Fruit fly (Drosophila melanogaster) whole organism, embryonic: Measurements from ENCODE around the gene CG6195.

ENCODE experiments used
- Ada2b ChIP-seq: fragments of 200-800 bp; sonication (Bioruptor generic); IDR thresholded peaks from 2 replicates; pipeline ENCODE4 v1.3.6; 2022; ENCODE audit warnings: missing biosample characterization, missing genetic modification characterization
- Antp ChIP-seq: fragments of 200-800 bp; sonication (Bioruptor generic); optimal IDR thresholded peaks from 3 replicates; lab custom pipeline; 2016; ENCODE audit warnings: missing biosample characterization, missing genetic modification characterization
- Awh ChIP-seq: fragments of 200-800 bp; sonication (Bioruptor generic); IDR thresholded peaks from 2 replicates; pipeline ENCODE4, ENCODE4 v1.3.6; 2022; ENCODE audit warnings: missing biosample characterization, missing genetic modification characterization
- C15 ChIP-seq: fragments of 200-800 bp; sonication (Bioruptor generic); IDR thresholded peaks from 3 replicates; pipeline ENCODE4 v1.3.6; 2022; ENCODE audit warnings: missing biosample characterization, missing genetic modification characterization
- CG10274 ChIP-seq: fragments of 200-800 bp; sonication (Bioruptor generic); optimal IDR thresholded peaks from 3 replicates; lab custom pipeline; 2017; ENCODE audit warnings: missing biosample characterization, mild to moderate bottlenecking, missing genetic modification characterization
- CG10366 ChIP-seq: fragments of 200-800 bp; sonication (Bioruptor generic); IDR thresholded peaks from 2 replicates; pipeline ENCODE4 v1.3.6; 2022; ENCODE audit warnings: missing biosample characterization, missing genetic modification characterization
- CG13296 ChIP-seq: fragments of 200-800 bp; sonication (Bioruptor generic); optimal IDR thresholded peaks from 3 replicates; lab custom pipeline; 2018; ENCODE audit warnings: missing biosample characterization, mild to moderate bottlenecking, missing genetic modification characterization
- CG14441 ChIP-seq: fragments of 200-800 bp; sonication (Bioruptor generic); IDR thresholded peaks from 2 replicates; pipeline ENCODE4 v1.3.6; 2022; ENCODE audit warnings: missing biosample characterization, missing genetic modification characterization
- CG15514 ChIP-seq: fragments of 200-800 bp; sonication (Bioruptor generic); optimal IDR thresholded peaks from 3 replicates; lab custom pipeline; 2017; ENCODE audit warnings: missing biosample characterization, missing genetic modification characterization, mild to moderate bottlenecking, moderate library complexity, missing genetic modification reagents
- CG16779 ChIP-seq: fragments of 200-800 bp; sonication (Bioruptor generic); IDR thresholded peaks from 2 replicates; pipeline ENCODE4 v1.3.6; 2022; ENCODE audit warnings: missing biosample characterization, missing genetic modification characterization
- CG17361 ChIP-seq: fragments of 200-800 bp; sonication (Bioruptor generic); IDR thresholded peaks from 3 replicates; pipeline ENCODE4 v1.3.6; 2022; ENCODE audit warnings: missing biosample characterization, missing genetic modification characterization
- CG1792 ChIP-seq: fragments of 200-800 bp; sonication (Bioruptor generic); optimal IDR thresholded peaks from 2 replicates; lab custom pipeline; 2016; ENCODE audit warnings: missing biosample characterization, missing genetic modification characterization
- CG2116 ChIP-seq: fragments of 200-800 bp; sonication (Bioruptor generic); optimal IDR thresholded peaks from 3 replicates; lab custom pipeline; 2018; ENCODE audit warnings: missing biosample characterization, mild to moderate bottlenecking, missing genetic modification characterization
- CG43689 ChIP-seq: fragments of 200-800 bp; sonication (Bioruptor generic); IDR thresholded peaks from 2 replicates; pipeline ENCODE4 v1.3.6; 2022; ENCODE audit warnings: missing biosample characterization, missing genetic modification characterization
- CG4424 ChIP-seq: fragments of 200-800 bp; sonication (Bioruptor generic); optimal IDR thresholded peaks from 3 replicates; lab custom pipeline; 2016; ENCODE audit warnings: missing biosample characterization, missing genetic modification characterization
- CG5953 ChIP-seq: fragments of 200-800 bp; sonication (Bioruptor generic); IDR thresholded peaks from 2 replicates; pipeline ENCODE4 v1.3.6; 2022; ENCODE audit warnings: missing biosample characterization, missing genetic modification characterization
- CG6272 ChIP-seq: fragments of 200-800 bp; sonication (Bioruptor generic); IDR thresholded peaks from 2 replicates; pipeline ENCODE4 v1.3.6; 2022; ENCODE audit warnings: missing biosample characterization, missing genetic modification characterization
- CG7271 ChIP-seq: fragments of 200-800 bp; sonication (Bioruptor generic); optimal IDR thresholded peaks from 2 replicates; lab custom pipeline; 2018; ENCODE audit warnings: missing biosample characterization, mild to moderate bottlenecking, missing genetic modification characterization, moderate library complexity
- CG7786 ChIP-seq: fragments of 200-800 bp; sonication (Bioruptor generic); optimal IDR thresholded peaks from 2 replicates; lab custom pipeline; 2016; ENCODE audit warnings: missing biosample characterization, missing genetic modification characterization
- CkIIα-i1 ChIP-seq: fragments of 200-800 bp; sonication (Bioruptor generic); IDR thresholded peaks from 2 replicates; pipeline ENCODE4 v1.3.6; 2022; ENCODE audit warnings: missing biosample characterization, missing genetic modification characterization
- Doc2 ChIP-seq: fragments of 200-800 bp; sonication (Bioruptor generic); IDR thresholded peaks from 2 replicates; pipeline ENCODE4 v1.3.6; 2022; ENCODE audit warnings: missing biosample characterization, missing genetic modification characterization
- ERR ChIP-seq: fragments of 200-800 bp; sonication (Bioruptor generic); optimal IDR thresholded peaks from 2 replicates; lab custom pipeline; 2016; ENCODE audit warnings: missing biosample characterization, missing genetic modification characterization
- Elba2 ChIP-seq: fragments of 200-800 bp; sonication (Bioruptor generic); optimal IDR thresholded peaks from 3 replicates; lab custom pipeline; 2016; ENCODE audit warnings: missing biosample characterization, missing genetic modification characterization
- GATAe ChIP-seq: fragments of 200-800 bp; sonication (Bioruptor generic); conservative IDR thresholded peaks from 2 replicates; pipeline ENCODE4 v1.3.6; 2022; ENCODE audit warnings: missing biosample characterization, missing genetic modification characterization
- Gug ChIP-seq: fragments of 200-800 bp; sonication (Bioruptor generic); IDR thresholded peaks from 4 replicates; pipeline ENCODE4 v1.3.6; 2022; ENCODE audit warnings: missing biosample characterization, missing genetic modification characterization
- Hey ChIP-seq: fragments of 200-800 bp; sonication (Bioruptor generic); optimal IDR thresholded peaks from 3 replicates; lab custom pipeline; 2018; ENCODE audit warnings: missing biosample characterization, mild to moderate bottlenecking, missing genetic modification characterization
- MESR4 ChIP-seq: fragments of 200-800 bp; sonication (Bioruptor generic); optimal IDR thresholded peaks from 2 replicates; lab custom pipeline; 2018; ENCODE audit warnings: missing biosample characterization, mild to moderate bottlenecking, missing genetic modification characterization, moderate library complexity
- MTF-1 ChIP-seq: fragments of 200-800 bp; sonication (Bioruptor generic); optimal IDR thresholded peaks from 2 replicates; lab custom pipeline; 2018; ENCODE audit warnings: missing biosample characterization, mild to moderate bottlenecking, missing genetic modification characterization, borderline replicate concordance
- Med ChIP-seq: fragments of 200-800 bp; sonication (Bioruptor generic); peaks from one replicate; lab custom pipeline; 2016; ENCODE audit warnings: missing biosample characterization, missing genetic modification characterization, mild to moderate bottlenecking, inconsistent platforms, moderate library complexity
- ab ChIP-seq: fragments of 200-800 bp; sonication (Bioruptor generic); optimal IDR thresholded peaks from 2 replicates; lab custom pipeline; 2016; ENCODE audit warnings: missing biosample characterization, missing genetic modification characterization
- ara ChIP-seq: fragments of 200-800 bp; sonication (Bioruptor generic); IDR thresholded peaks from 2 replicates; pipeline ENCODE4 v1.3.6; 2022; ENCODE audit warnings: missing biosample characterization, missing genetic modification characterization
- az2 ChIP-seq: fragments of 200-800 bp; sonication (Bioruptor generic); optimal IDR thresholded peaks from 3 replicates; lab custom pipeline; 2016; ENCODE audit warnings: missing biosample characterization, missing genetic modification characterization
- bab2 ChIP-seq: fragments of 200-800 bp; sonication (Bioruptor generic); optimal IDR thresholded peaks from 2 replicates; lab custom pipeline; 2016; ENCODE audit warnings: missing biosample characterization, missing genetic modification characterization
- bowl ChIP-seq: fragments of 200-800 bp; sonication (Bioruptor generic); IDR thresholded peaks from 2 replicates; pipeline ENCODE4 v1.3.6; 2022; ENCODE audit warnings: missing biosample characterization, missing genetic modification characterization
- chif ChIP-seq, 2 experiments: fragments of 200-800 bp; sonication (Bioruptor generic); optimal IDR thresholded peaks; 3 replicates each; lab custom pipeline; 2016; ENCODE audit warnings: missing biosample characterization in 2 of 2, missing genetic modification characterization in 2 of 2
- dpn ChIP-seq, 2 experiments: fragments of 200-800 bp; sonication (Bioruptor generic); optimal IDR thresholded peaks; 3 replicates each; lab custom pipeline; 2016; ENCODE audit warnings: missing biosample characterization in 2 of 2, missing genetic modification characterization in 2 of 2
- fu2 ChIP-seq: fragments of 200-800 bp; sonication (Bioruptor generic); optimal IDR thresholded peaks from 2 replicates; lab custom pipeline; 2016; ENCODE audit warnings: missing biosample characterization, missing genetic modification characterization
- gem ChIP-seq: fragments of 200-800 bp; sonication (Bioruptor generic); optimal IDR thresholded peaks from 2 replicates; lab custom pipeline; 2019; ENCODE audit warnings: missing biosample characterization, mild to moderate bottlenecking, missing genetic modification characterization, moderate library complexity
- gsb-n ChIP-seq: fragments of 200-800 bp; sonication (Bioruptor generic); optimal IDR thresholded peaks from 3 replicates; lab custom pipeline; 2018; ENCODE audit warnings: missing biosample characterization, mild to moderate bottlenecking, missing genetic modification characterization
- her ChIP-seq: fragments of 200-800 bp; sonication (Bioruptor generic); optimal IDR thresholded peaks from 2 replicates; lab custom pipeline; 2016; ENCODE audit warnings: missing biosample characterization, missing genetic modification characterization
- ken ChIP-seq: fragments of 200-800 bp; sonication (Bioruptor generic); IDR thresholded peaks from 3 replicates; pipeline ENCODE4 v1.3.6; 2022; ENCODE audit warnings: missing biosample characterization, missing genetic modification characterization
- lilli ChIP-seq: fragments of 200-800 bp; sonication (Bioruptor generic); optimal IDR thresholded peaks from 3 replicates; lab custom pipeline; 2016; ENCODE audit warnings: missing biosample characterization, missing genetic modification characterization
- onecut ChIP-seq: fragments of 200-800 bp; sonication (Bioruptor generic); IDR thresholded peaks from 2 replicates; pipeline ENCODE4 v1.3.6; 2022; ENCODE audit warnings: missing biosample characterization, missing genetic modification characterization
- p53 ChIP-seq: fragments of 200-800 bp; sonication (Bioruptor generic); optimal IDR thresholded peaks from 2 replicates; lab custom pipeline; 2016; ENCODE audit warnings: missing biosample characterization, missing genetic modification characterization
- phol ChIP-seq: fragments of 200-800 bp; sonication (Bioruptor generic); optimal IDR thresholded peaks from 3 replicates; lab custom pipeline; 2018; ENCODE audit warnings: missing biosample characterization, mild to moderate bottlenecking, missing genetic modification characterization, moderate library complexity
- schlank ChIP-seq: fragments of 200-800 bp; sonication (Bioruptor generic); optimal IDR thresholded peaks from 2 replicates; lab custom pipeline; 2018; ENCODE audit warnings: missing biosample characterization, mild to moderate bottlenecking, missing genetic modification characterization
- tgo ChIP-seq: fragments of 200-800 bp; sonication (Bioruptor generic); IDR thresholded peaks from 3 replicates; pipeline ENCODE4 v1.3.6; 2022; ENCODE audit warnings: missing biosample characterization, missing genetic modification characterization
- twi ChIP-seq: fragments of 200-800 bp; optimal IDR thresholded peaks from 2 replicates; lab custom pipeline; 2019; ENCODE audit warnings: missing biosample characterization, mild to moderate bottlenecking, missing genetic modification characterization, moderate library complexity
- wdn ChIP-seq: fragments of 200-800 bp; sonication (Bioruptor generic); IDR thresholded peaks from 2 replicates; pipeline ENCODE4 v1.3.6; 2022; ENCODE audit warnings: missing biosample characterization, missing genetic modification characterization
- zen2 ChIP-seq: fragments of 200-800 bp; sonication (Bioruptor generic); IDR thresholded peaks from 3 replicates; pipeline ENCODE4 v1.3.6; 2022; ENCODE audit warnings: missing biosample characterization, missing genetic modification characterization; ENCODE audit not compliant: partially characterized antibody

The CG6195 gene

dm6 chr3R:19644094-19644900, 3.9 kb downstream of the CG6195 start, which contains the start of gene Vha13 (continued):
- TF ChIP-seq phol (tag; lab: Kevin White, UChicago) (peak; percentile 29), CG1792 (no peak), CG10274 (no peak), Awh (GFP tag; lab: Robert Waterston, UW) (no peak), chif (GFP tag; optimal IDR thresholded peaks at IDR 0.05; lab: Kevin White, UChicago) (peak in 1 of 2 experiments; percentile 3), bab2 (GFP tag; lab: Kevin White, UChicago) (peak; percentile 16), CG15514 (peak; percentile 36), bowl (GFP tag; lab: Robert Waterston, UW) (peak; percentile 41; the same call in 1 of the 2 replicates), CG7786 (GFP tag; lab: Kevin White, UChicago) (peak; percentile 16), CG2116 (GFP tag; lab: Kevin White, UChicago) (peak; percentile 71), CkIIα-i1 (no peak), tgo (GFP tag; lab: Robert Waterston, UW) (peak; percentile 42; the same call in 2 of the 3 replicates), Antp (GFP tag; lab: Kevin White, UChicago) (peak; percentile 64), ara (GFP tag; lab: Robert Waterston, UW) (peak; percentile 11; the same call in 1 of the 2 replicates), az2 (peak; percentile 18), CG17361 (GFP tag; lab: Robert Waterston, UW) (peak; percentile 69), Elba2 (GFP tag; lab: Kevin White, UChicago) (peak; percentile 53), onecut (peak; percentile 61), MESR4 (GFP tag; lab: Kevin White, UChicago) (peak; percentile 99), Doc2 (GFP tag; lab: Robert Waterston, UW) (no peak), CG10366 (peak; percentile 48), Med (GFP tag; lab: Kevin White, UChicago) (peak; percentile 91), twi (tag; lab: Kevin White, UChicago) (no peak), CG14441 (GFP tag; lab: Robert Waterston, UW) (peak; percentile 55), CG5953 (GFP tag; lab: Robert Waterston, UW) (no peak), p53 (GFP tag; lab: Kevin White, UChicago) (no peak), her (GFP tag; lab: Kevin White, UChicago) (peak; percentile 57), CG16779 (no peak), dpn (GFP tag; optimal IDR thresholded peaks at IDR 0.05; lab: Kevin White, UChicago) (peak; percentile 2 to 35), MTF-1 (peak; percentile 39), CG43689 (no peak), Ada2b (GFP tag; lab: Robert Waterston, UW) (0 out of 2 replicates have a peak, but pooled peaks have one; percentile 9), fu2 (GFP tag; lab: Kevin White, UChicago) (peak; percentile 42), CG6272 (GFP tag; lab: Robert Waterston, UW) (peak; percentile 70), gsb-n (tag; lab: Kevin White, UChicago) (no peak), wdn (GFP tag; lab: Robert Waterston, UW) (peak; percentile 18; the same call in 1 of the 2 replicates), Gug (GFP tag; lab: Robert Waterston, UW) (peak; percentile 82), gem (tag; lab: Kevin White, UChicago) (peak; percentile 51), ken (GFP tag; lab: Robert Waterston, UW) (peak; percentile 48; the same call in 1 of the 3 replicates), schlank (tag; lab: Kevin White, UChicago) (peak; percentile 12), CG13296 (GFP tag; lab: Kevin White, UChicago) (peak; percentile 70), zen2 (GFP tag; lab: Robert Waterston, UW) (0 out of 3 replicates have a peak, but pooled peaks have one; percentile 3), CG7271 (tag; lab: Kevin White, UChicago) (no peak), lilli (GFP tag; lab: Kevin White, UChicago) (peak; percentile 56), Hey (tag; lab: Kevin White, UChicago) (no peak), ab (GFP tag; lab: Kevin White, UChicago) (peak; percentile 29), GATAe (GFP tag; lab: Robert Waterston, UW) (no peak), C15 (GFP tag; lab: Robert Waterston, UW) (no peak), ERR (GFP tag; lab: Kevin White, UChicago) (no peak), CG4424 (peak; percentile 58)
